Fruit fly (Drosophila melanogaster): ENCODE results near the gene CG15877.

DNA sequence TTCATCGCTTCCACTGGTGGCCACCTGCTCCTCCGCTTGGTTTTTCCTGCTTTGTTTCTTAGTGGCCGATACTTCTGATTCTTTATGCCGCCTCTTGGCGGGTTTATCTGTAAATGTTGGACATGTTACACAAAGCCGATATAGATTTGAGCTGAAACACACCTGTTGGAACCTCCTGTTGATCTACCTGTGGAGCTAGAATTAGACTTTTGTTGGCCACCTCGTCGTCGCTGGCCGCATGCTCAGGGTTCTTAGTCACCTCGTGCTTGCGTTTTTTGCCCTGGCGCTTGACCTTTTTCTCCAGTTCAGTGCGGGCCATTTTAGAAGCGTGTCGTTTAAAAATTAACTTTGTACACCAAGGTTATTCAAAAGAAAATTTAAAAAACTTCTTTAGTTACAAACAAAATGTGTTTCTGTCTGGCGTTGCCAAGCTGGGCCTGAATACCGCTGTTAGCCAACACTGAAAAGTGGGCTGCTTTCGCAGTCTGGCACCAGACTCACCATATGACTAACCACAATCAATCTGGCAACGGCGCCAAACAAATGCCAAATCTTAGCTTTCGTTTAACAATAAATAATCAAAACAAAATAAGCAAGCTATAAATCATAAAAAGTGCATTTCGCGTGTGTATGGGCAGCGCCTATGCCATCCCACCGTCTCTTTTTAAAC lies at the start of gene CG15877, which contains the start of gene Svil:
- TF ChIP-seq Myc (optimal IDR thresholded peaks at IDR 0.05) = no peak
- TF ChIP-seq ttk (optimal IDR thresholded peaks at IDR 0.05) = no peak
